Worm (Caenorhabditis elegans): ENCODE measurements around the gene C34D4.2.
A peak's percentile ranks its signal among the peaks of the same experiment; 100 is the strongest.

Gene C34D4.2

DNA sequence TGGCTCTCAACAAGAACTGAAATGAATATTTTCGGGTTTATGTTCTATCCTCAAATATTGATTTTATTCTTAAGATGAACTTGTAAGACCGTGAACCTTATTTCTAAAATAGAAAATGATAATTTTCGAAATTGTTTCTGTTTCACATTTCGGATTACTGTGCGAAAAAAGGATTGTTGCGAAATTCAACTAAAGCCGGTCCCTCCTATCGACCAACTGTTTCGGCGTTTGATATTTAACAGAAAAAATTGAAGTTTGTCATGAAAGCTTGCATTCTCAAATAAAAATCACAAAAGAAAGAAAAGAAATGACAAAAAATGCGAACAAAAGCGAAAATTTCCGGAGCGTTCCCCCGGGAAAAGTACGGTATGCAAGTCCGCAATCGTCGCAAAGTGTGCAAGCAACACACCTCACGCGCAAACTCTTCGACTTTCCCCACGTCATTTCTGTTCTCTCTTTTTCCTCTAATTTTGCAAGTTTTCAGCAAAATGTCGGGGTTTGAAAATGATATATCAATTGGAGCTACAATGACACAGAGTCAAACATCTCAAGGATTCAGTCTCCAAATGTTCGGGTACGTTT, 5.3 kb upstream of the C34D4.2 start, which contains the start of gene C34D4.4 (continued):
- TF ChIP-seq alr-1 (tag; optimal IDR thresholded peaks at IDR 0.05; ENCODE audit: borderline replicate concordance) (no peak), fkh-8 (tag; optimal IDR thresholded peaks at IDR 0.05) (peak; percentile 31), tlp-1 (tag; optimal IDR thresholded peaks at IDR 0.05) (no peak), dpl-1 (GFP tag; optimal IDR thresholded peaks at IDR 0.05) (peak; percentile 32 to 60 (median 58)), nhr-84 (tag; optimal IDR thresholded peaks at IDR 0.05) (no peak), xbp-1 (tag; optimal IDR thresholded peaks at IDR 0.05) (peak; percentile 9), lsy-2 (tag; optimal IDR thresholded peaks at IDR 0.05) (peak; percentile 90 to 98), efl-1 (optimal IDR thresholded peaks at IDR 0.05) (peak; percentile 61 to 64), efl-1 (GFP tag; optimal IDR thresholded peaks at IDR 0.05 in 1 of 2) (peak; percentile 61 to 95), elt-2 (tag; optimal IDR thresholded peaks at IDR 0.05) (no peak), ama-1 (optimal IDR thresholded peaks at IDR 0.05) (no peak), jun-1 (tag; optimal IDR thresholded peaks at IDR 0.05) (no peak), lir-3 (tag; optimal IDR thresholded peaks at IDR 0.05; ENCODE audit: poor library complexity) (no peak), sptf-1 (tag; optimal IDR thresholded peaks at IDR 0.05) (no peak), ceh-8 (GFP tag; optimal IDR thresholded peaks at IDR 0.05) (no peak), hlh-17 (GFP tag; optimal IDR thresholded peaks at IDR 0.05; ENCODE audit: borderline replicate concordance) (no peak), egl-13 (tag; optimal IDR thresholded peaks at IDR 0.05) (no peak), mab-9 (GFP tag; IDR thresholded peaks at IDR 0.05) (no peak), nhr-20 (tag; optimal IDR thresholded peaks at IDR 0.05) (peak; percentile 14), dsc-1 (tag; optimal IDR thresholded peaks at IDR 0.05) (no peak), elt-3 (tag; optimal IDR thresholded peaks at IDR 0.05) (no peak), nhr-77 (tag; optimal IDR thresholded peaks at IDR 0.05) (no peak), nhr-19 (GFP tag; conservative IDR thresholded peaks at IDR 0.05) (no peak), aly-2 (tag; optimal IDR thresholded peaks at IDR 0.05) (no peak), ceh-63 (GFP tag; optimal IDR thresholded peaks at IDR 0.05) (no peak), nhr-90 (tag; optimal IDR thresholded peaks at IDR 0.05; ENCODE audit: poor library complexity) (no peak), rnt-1 (tag; optimal IDR thresholded peaks at IDR 0.05) (peak; percentile 19), nhr-237 (tag; optimal IDR thresholded peaks at IDR 0.05) (no peak), C16A3.4 (tag; optimal IDR thresholded peaks at IDR 0.05) (no peak), ztf-11 (tag; optimal IDR thresholded peaks at IDR 0.05) (no peak), mep-1 (tag; optimal IDR thresholded peaks at IDR 0.05) (peak; percentile 20), C04F5.9 (tag; optimal IDR thresholded peaks at IDR 0.05) (no peak), nhr-47 (tag; optimal IDR thresholded peaks at IDR 0.05) (peak; percentile 45), nhr-11 (tag; optimal IDR thresholded peaks at IDR 0.05) (no peak), aha-1 (tag; optimal IDR thresholded peaks at IDR 0.05) (no peak), nhr-71 (tag; optimal IDR thresholded peaks at IDR 0.05) (peak; percentile 36), mdl-1 (tag; optimal IDR thresholded peaks at IDR 0.05) (no peak), lin-13 (GFP tag; optimal IDR thresholded peaks at IDR 0.05) (peak; percentile 15), unc-62 (GFP tag; optimal IDR thresholded peaks at IDR 0.05) (no peak), blmp-1 (tag; optimal IDR thresholded peaks at IDR 0.05) (peak; percentile 65), lin-39 (tag; optimal IDR thresholded peaks at IDR 0.05) (no peak), vab-15 (tag; optimal IDR thresholded peaks at IDR 0.05) (no peak), ces-1 (GFP tag; optimal IDR thresholded peaks at IDR 0.05) (no peak), pqm-1 (tag; optimal IDR thresholded peaks at IDR 0.05) (no peak), sup-37 (GFP tag; optimal IDR thresholded peaks at IDR 0.05) (no peak), isw-1 (GFP tag; IDR thresholded peaks at IDR 0.05) (peak; percentile 17; the same call in 1 of the 2 replicates), ets-5 (GFP tag; IDR thresholded peaks at IDR 0.05) (no peak), ceh-88 (GFP tag; IDR thresholded peaks at IDR 0.05) (no peak), hpl-2 (GFP tag; optimal IDR thresholded peaks at IDR 0.05) (no peak), nhr-28 (tag; optimal IDR thresholded peaks at IDR 0.05) (no peak), Y116A8C.19 (tag; optimal IDR thresholded peaks at IDR 0.05; ENCODE audit: borderline replicate concordance) (no peak), fkh-10 (GFP tag; optimal IDR thresholded peaks at IDR 0.05) (no peak), irx-1 (tag; optimal IDR thresholded peaks at IDR 0.05) (no peak)

Measured in whole organism, L1 larva.